Fruit fly (Drosophila melanogaster): Measurements from ENCODE around the gene ATPsynepsilonL.
A peak's percentile ranks its signal among the peaks of the same experiment; 100 is the strongest.

The ATPsynepsilonL gene

DNA sequence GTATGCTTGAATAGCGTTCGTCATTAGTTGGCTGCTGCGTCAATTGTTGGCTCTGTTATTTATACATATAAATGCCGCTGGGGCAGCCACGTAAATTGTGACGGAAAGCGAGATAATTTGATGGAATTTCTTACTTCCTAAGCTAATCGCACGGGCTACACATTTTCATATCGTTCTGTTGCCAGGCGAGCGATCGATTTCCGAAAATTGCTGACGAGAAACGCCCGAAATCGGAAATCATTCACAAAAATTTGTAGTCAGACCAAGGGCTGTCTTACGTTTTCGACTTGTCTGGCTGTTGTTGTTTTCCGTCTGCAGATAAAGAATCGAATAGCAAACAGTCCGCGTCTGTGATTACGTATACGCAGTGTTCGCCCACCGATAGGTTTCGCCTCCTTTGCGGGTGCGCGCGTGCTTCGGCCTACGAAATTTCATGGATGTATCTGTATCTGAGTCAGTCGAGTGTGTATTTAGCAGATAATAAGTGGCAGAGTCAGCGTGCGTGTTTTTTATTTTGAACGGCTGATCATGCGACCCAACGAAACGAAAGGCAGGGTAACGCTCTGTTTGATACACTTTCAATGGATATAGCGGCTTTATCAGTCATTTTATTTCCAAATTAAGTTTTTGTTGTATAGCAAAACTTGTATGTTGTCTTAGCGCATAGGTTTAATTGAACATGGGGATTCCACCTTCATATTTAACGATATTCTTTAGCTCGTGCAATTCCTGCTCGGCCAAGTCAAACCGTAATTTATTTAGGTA lies 23.9 kb upstream of the ATPsynepsilonL start (continued):
- no peak for TF ChIP-seq dl (GFP tag; optimal IDR thresholded peaks at IDR 0.05; ENCODE audit: insufficient read depth in 1 of 2, partially characterized antibody in 2 of 2)

- TF ChIP-seq dl (GFP tag; optimal IDR thresholded peaks at IDR 0.05; ENCODE audit: insufficient read depth in 1 of 2, partially characterized antibody in 2 of 2): no peak
- no peak for TF ChIP-seq N (GFP tag; optimal IDR thresholded peaks at IDR 0.05)
- TF ChIP-seq Sp1 (GFP tag; optimal IDR thresholded peaks at IDR 0.05): no peak
- TF ChIP-seq Hr83 (GFP tag; optimal IDR thresholded peaks at IDR 0.05; ENCODE audit: poor library complexity, severe bottlenecking): no peak
- TF ChIP-seq jim (GFP tag; optimal IDR thresholded peaks at IDR 0.05): no peak
- no peak for TF ChIP-seq br (GFP tag; optimal IDR thresholded peaks at IDR 0.05)
- no peak for TF ChIP-seq CG9705 (GFP tag; optimal IDR thresholded peaks at IDR 0.05)
- no peak for TF ChIP-seq tai (GFP tag; optimal IDR thresholded peaks at IDR 0.05)
- TF ChIP-seq Dfd (GFP tag; optimal IDR thresholded peaks at IDR 0.05): no peak
- TF ChIP-seq GATAd (GFP tag; optimal IDR thresholded peaks at IDR 0.05): no peak
- TF ChIP-seq Rel (GFP tag; optimal IDR thresholded peaks at IDR 0.05): no peak
- no peak for TF ChIP-seq Rel (tag; optimal IDR thresholded peaks at IDR 0.05)
- TF ChIP-seq fru (GFP tag; optimal IDR thresholded peaks at IDR 0.05): no peak
- no peak for TF ChIP-seq Hr78 (GFP tag; optimal IDR thresholded peaks at IDR 0.05)
- no peak for TF ChIP-seq woc (GFP tag; optimal IDR thresholded peaks at IDR 0.05)
- no peak for TF ChIP-seq Hnf4 (GFP tag; optimal IDR thresholded peaks at IDR 0.05)
- no peak for TF ChIP-seq lola (GFP tag; optimal IDR thresholded peaks at IDR 0.05)
- no peak for TF ChIP-seq OdsH (GFP tag; optimal IDR thresholded peaks at IDR 0.05)
These were observed 23.3 kb upstream of the ATPsynepsilonL start for dm6 chr3R:10098296-10098675.

- no peak for TF ChIP-seq woc (GFP tag; optimal IDR thresholded peaks at IDR 0.05)
- no peak for TF ChIP-seq Rel (GFP tag; optimal IDR thresholded peaks at IDR 0.05)
- peak; percentile 10 for TF ChIP-seq Rel (tag; optimal IDR thresholded peaks at IDR 0.05)
- TF ChIP-seq h (GFP tag; optimal IDR thresholded peaks at IDR 0.05): peak; percentile 32
These were observed 22.1 kb upstream of the ATPsynepsilonL start for dm6 chr3R:10099401-10099848.

DNA sequence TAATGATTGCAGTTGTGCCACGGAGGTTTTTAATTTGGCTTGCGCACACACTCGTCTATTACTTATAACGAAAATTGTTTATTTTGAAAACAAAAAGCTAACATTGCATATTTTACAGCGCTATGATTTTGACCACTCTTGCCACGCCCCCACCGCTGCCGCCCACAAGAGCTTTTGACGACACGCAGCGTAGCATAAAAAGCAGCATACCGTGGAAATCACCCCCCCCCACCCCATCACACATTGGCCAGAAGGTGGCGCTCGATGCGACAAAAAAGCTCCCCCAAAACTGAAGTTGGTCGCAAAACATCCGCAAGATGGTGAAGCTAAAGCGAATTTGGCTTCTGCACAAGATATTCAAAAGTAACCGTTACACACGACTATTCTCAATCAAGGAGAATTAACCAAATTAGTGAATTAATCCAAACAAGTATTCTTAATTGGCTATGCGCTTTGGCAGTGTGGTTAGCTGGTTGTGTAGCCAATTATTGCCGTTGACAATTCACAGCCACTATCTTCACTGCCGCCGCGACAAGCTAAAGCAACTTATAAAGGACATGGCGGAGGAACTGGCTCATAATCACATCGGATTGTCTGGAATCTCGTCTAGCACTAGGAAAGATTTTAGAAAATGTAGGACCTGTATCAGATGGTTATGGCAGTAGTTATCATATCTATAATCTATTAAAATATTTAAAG lies 20.9 kb upstream of the ATPsynepsilonL start:
- no peak for TF ChIP-seq CG32264 (GFP tag; optimal IDR thresholded peaks at IDR 0.05)
- TF ChIP-seq CG9705 (GFP tag; optimal IDR thresholded peaks at IDR 0.05): no peak
- no peak for TF ChIP-seq psq (GFP tag; optimal IDR thresholded peaks at IDR 0.05)
- no peak for TF ChIP-seq Mio (GFP tag; optimal IDR thresholded peaks at IDR 0.05)
- no peak for TF ChIP-seq usp (GFP tag; optimal IDR thresholded peaks at IDR 0.05)
- TF ChIP-seq Hnf4 (GFP tag; optimal IDR thresholded peaks at IDR 0.05): no peak
- TF ChIP-seq h (GFP tag; optimal IDR thresholded peaks at IDR 0.05): peak; percentile 47
- TF ChIP-seq Jra (GFP tag; optimal IDR thresholded peaks at IDR 0.05): no peak
- no peak for TF ChIP-seq sv (GFP tag; optimal IDR thresholded peaks at IDR 0.05)
- TF ChIP-seq br (GFP tag; optimal IDR thresholded peaks at IDR 0.05): no peak
- peak; percentile 53 for TF ChIP-seq Hr83 (GFP tag; optimal IDR thresholded peaks at IDR 0.05; ENCODE audit: poor library complexity, severe bottlenecking)
- peak; percentile 14 for TF ChIP-seq Sp1 (GFP tag; optimal IDR thresholded peaks at IDR 0.05)
- no peak for TF ChIP-seq Hr78 (GFP tag; optimal IDR thresholded peaks at IDR 0.05)
- no peak for TF ChIP-seq Vsx2 (GFP tag; optimal IDR thresholded peaks at IDR 0.05; ENCODE audit: partially characterized antibody)
- no peak for TF ChIP-seq brk (GFP tag; optimal IDR thresholded peaks at IDR 0.05)
- peak; percentile 17 for TF ChIP-seq fru (GFP tag; optimal IDR thresholded peaks at IDR 0.05)
- TF ChIP-seq Myc (optimal IDR thresholded peaks at IDR 0.05): peak; percentile 84
- TF ChIP-seq CrebA (GFP tag; optimal IDR thresholded peaks at IDR 0.05; ENCODE audit: borderline replicate concordance): no peak
- TF ChIP-seq sage (GFP tag; optimal IDR thresholded peaks at IDR 0.05): no peak
- TF ChIP-seq tai (GFP tag; optimal IDR thresholded peaks at IDR 0.05): no peak
- TF ChIP-seq Abd-B (GFP tag; optimal IDR thresholded peaks at IDR 0.05): no peak
- no peak for TF ChIP-seq dsf (GFP tag; optimal IDR thresholded peaks at IDR 0.05; ENCODE audit: borderline replicate concordance)
- no peak for TF ChIP-seq pan (optimal IDR thresholded peaks at IDR 0.05)
- no peak for TF ChIP-seq ey (GFP tag; optimal IDR thresholded peaks at IDR 0.05)
- peak in 1 of 2 experiments; percentile 60 for TF ChIP-seq foxo (GFP tag; optimal IDR thresholded peaks at IDR 0.05)
- TF ChIP-seq dmrt93B (GFP tag; optimal IDR thresholded peaks at IDR 0.05): no peak
- TF ChIP-seq GATAd (GFP tag; optimal IDR thresholded peaks at IDR 0.05): no peak
- no peak for TF ChIP-seq jim (GFP tag; optimal IDR thresholded peaks at IDR 0.05)
- TF ChIP-seq Dfd (GFP tag; optimal IDR thresholded peaks at IDR 0.05): no peak
- TF ChIP-seq dl (GFP tag; optimal IDR thresholded peaks at IDR 0.05; ENCODE audit: insufficient read depth in 1 of 2, partially characterized antibody in 2 of 2): peak; percentile 3 to 41
- peak; percentile 53 for TF ChIP-seq N (GFP tag; optimal IDR thresholded peaks at IDR 0.05)
- TF ChIP-seq Dif (GFP tag; optimal IDR thresholded peaks at IDR 0.05; ENCODE audit: partially characterized antibody): peak; percentile 93
- no peak for TF ChIP-seq OdsH (GFP tag; optimal IDR thresholded peaks at IDR 0.05)
- no peak for TF ChIP-seq rgr (GFP tag; optimal IDR thresholded peaks at IDR 0.05)
- peak; percentile 28 for TF ChIP-seq HLH106 (tag; optimal IDR thresholded peaks at IDR 0.05)
- no peak for TF ChIP-seq lola (GFP tag; optimal IDR thresholded peaks at IDR 0.05)
- no peak for TF ChIP-seq woc (GFP tag; optimal IDR thresholded peaks at IDR 0.05)
- TF ChIP-seq Rel (GFP tag; optimal IDR thresholded peaks at IDR 0.05): no peak
- no peak for TF ChIP-seq Rel (tag; optimal IDR thresholded peaks at IDR 0.05)
